Fruit fly (Drosophila melanogaster): ENCODE results near the gene GMF.
A peak's percentile ranks its signal among the peaks of the same experiment; 100 is the strongest.

GMF gene

DNA sequence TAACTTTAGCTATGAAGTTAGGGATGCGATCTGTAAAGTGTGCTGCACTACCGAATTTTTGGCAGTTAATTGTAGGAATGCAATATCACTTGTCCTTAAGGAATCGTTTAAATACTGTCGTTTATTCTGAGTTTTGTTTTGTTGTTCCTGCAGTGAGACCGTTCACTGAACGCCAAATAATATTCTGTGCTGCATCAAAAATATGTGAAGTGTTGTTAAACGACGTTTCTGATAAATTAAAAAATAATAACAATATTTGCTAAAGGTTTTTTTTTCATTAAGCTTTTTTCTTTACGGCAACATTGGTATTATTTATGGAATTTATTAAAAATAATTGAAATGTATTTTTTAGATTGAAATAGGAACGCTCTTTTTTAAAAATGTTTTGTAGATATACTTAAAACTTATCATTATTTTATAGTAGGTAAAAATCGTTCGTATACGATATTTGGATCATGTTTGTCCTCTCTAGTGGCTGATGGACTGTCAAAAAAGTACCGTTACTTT lies at the start of gene GMF:
Gene GMF (minus strand): TSS at position 182 of the 507 bp plus-strand sequence.
- TF ChIP-seq Sin3A (optimal IDR thresholded peaks at IDR 0.05) = no peak
- no peak for TF ChIP-seq Myc (optimal IDR thresholded peaks at IDR 0.05)
- no peak for TF ChIP-seq ttk (optimal IDR thresholded peaks at IDR 0.05)
- TF ChIP-seq psq (optimal IDR thresholded peaks at IDR 0.05) = no peak
- TF ChIP-seq h (optimal IDR thresholded peaks at IDR 0.05) = no peak
- no peak for TF ChIP-seq insv (optimal IDR thresholded peaks at IDR 0.05)

dm6 chr2L:16351805-16352584 lies 49.2 kb upstream of the GMF start:
- TF ChIP-seq psq (optimal IDR thresholded peaks at IDR 0.05) (peak; percentile 87), insv (optimal IDR thresholded peaks at IDR 0.05) (no peak)

dm6 chr2L:16350742-16351568 lies 48.2 kb upstream of the GMF start:
- no peak for TF ChIP-seq insv (optimal IDR thresholded peaks at IDR 0.05)
- TF ChIP-seq psq (optimal IDR thresholded peaks at IDR 0.05) = peak; percentile 99
- no peak for TF ChIP-seq Sin3A (optimal IDR thresholded peaks at IDR 0.05)
- no peak for TF ChIP-seq ttk (optimal IDR thresholded peaks at IDR 0.05)
- no peak for TF ChIP-seq h (optimal IDR thresholded peaks at IDR 0.05)
- no peak for TF ChIP-seq Myc (optimal IDR thresholded peaks at IDR 0.05)

DNA sequence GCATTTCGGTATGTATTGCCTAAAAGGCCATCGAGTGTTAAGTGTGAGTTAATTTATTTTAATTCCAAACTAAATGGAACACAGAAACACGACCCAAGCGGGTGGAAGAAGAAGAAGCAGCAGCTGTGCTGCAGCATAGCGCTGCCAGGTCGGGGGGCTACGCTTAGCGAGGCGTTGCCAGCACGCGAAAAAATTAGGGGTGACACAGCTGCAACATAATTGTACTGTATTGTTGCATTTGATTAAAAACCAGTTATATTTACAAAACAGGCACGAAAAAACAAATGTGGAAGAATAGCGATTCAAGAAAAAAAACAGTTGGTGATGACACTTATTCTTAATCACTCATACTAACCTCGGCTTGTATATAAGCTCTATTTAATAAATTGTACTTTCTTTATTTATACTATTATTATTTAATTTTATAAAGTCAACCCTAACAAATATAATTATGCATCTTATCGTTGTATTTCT lies 47.4 kb upstream of the GMF start:
- TF ChIP-seq psq (optimal IDR thresholded peaks at IDR 0.05) = peak; percentile 25
- TF ChIP-seq ttk (optimal IDR thresholded peaks at IDR 0.05) = no peak

DNA sequence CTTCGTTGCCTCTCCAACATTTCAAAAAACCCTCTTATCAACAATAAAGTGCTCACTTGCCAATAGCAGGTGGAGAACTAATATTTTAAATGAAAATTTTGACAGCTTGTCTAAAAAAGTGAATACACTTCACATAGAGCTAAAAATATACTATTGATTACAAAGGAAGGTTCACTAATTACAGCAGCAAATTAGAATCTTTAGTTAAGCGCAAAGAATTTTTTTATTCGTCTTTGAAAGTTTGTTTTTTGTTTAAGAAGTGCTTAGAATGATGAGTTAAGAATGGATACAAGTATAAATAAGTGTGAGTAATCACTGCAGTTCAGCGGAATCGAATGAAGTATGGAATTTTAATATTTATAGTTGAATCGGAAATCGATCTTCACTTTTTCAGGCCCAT lies 39.5 kb upstream of the GMF start, which contains the start of gene CG44405:
Gene CG44405 (minus strand): TSS at position 101 of the 400 bp plus-strand sequence.
- TF ChIP-seq insv (optimal IDR thresholded peaks at IDR 0.05) = no peak
- no peak for TF ChIP-seq h (optimal IDR thresholded peaks at IDR 0.05)
- no peak for TF ChIP-seq Myc (optimal IDR thresholded peaks at IDR 0.05)
- TF ChIP-seq Sin3A (optimal IDR thresholded peaks at IDR 0.05) = no peak
- TF ChIP-seq ttk (optimal IDR thresholded peaks at IDR 0.05) = no peak
- no peak for TF ChIP-seq psq (optimal IDR thresholded peaks at IDR 0.05)

DNA sequence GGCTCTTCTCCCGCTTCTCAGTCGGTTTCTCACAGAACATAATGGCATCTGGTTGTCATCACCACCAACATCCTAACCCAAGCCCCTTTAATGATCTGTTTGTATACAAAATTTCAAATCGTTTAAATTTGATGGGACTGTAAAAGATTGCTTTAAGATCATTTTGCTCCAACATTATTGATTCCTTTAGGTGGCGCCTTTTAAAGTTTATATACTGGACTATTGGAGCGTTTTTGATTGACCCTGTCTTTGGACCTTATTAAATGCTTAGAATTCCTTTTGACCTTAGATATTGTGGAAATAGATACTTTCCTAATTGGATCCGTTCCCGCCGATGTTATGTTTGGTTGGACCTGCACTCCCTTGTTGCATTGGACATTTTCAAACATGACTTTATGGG lies 37.5 kb upstream of the GMF start, which contains the start of gene CG42266:
Gene CG42266 (minus strand): TSS at position 101 of the 400 bp plus-strand sequence.
- TF ChIP-seq Sin3A (optimal IDR thresholded peaks at IDR 0.05) = no peak
- no peak for TF ChIP-seq psq (optimal IDR thresholded peaks at IDR 0.05)
- TF ChIP-seq ttk (optimal IDR thresholded peaks at IDR 0.05) = no peak
- no peak for TF ChIP-seq insv (optimal IDR thresholded peaks at IDR 0.05)
- no peak for TF ChIP-seq Myc (optimal IDR thresholded peaks at IDR 0.05)
- TF ChIP-seq h (optimal IDR thresholded peaks at IDR 0.05) = no peak

DNA sequence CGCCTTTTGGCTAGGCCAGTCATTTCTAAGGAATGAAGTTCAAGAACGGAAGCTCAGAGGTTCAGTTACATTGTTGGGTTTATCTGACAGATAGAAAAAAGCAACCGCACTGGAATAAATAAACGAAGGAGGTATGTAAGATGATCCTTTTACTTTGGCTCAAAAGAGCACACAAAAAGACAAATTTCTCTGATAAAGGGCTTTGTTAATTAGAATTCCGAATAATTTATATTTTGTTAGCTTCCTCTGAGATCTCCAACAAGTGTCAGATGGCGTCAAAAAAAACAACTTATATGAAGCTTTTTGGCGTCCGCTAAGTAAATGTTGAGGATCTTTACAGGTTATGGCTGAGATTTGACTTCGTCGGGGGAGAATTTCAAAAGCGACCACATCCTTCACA lies 35.0 kb upstream of the GMF start, which contains the start of gene CG31817:
Gene CG31817 (minus strand): TSS at position 101 of the 400 bp plus-strand sequence.
- TF ChIP-seq insv (optimal IDR thresholded peaks at IDR 0.05) = no peak
- TF ChIP-seq h (optimal IDR thresholded peaks at IDR 0.05) = no peak
- no peak for TF ChIP-seq ttk (optimal IDR thresholded peaks at IDR 0.05)
- no peak for TF ChIP-seq psq (optimal IDR thresholded peaks at IDR 0.05)
- TF ChIP-seq Sin3A (optimal IDR thresholded peaks at IDR 0.05) = no peak
- TF ChIP-seq Myc (optimal IDR thresholded peaks at IDR 0.05) = no peak

DNA sequence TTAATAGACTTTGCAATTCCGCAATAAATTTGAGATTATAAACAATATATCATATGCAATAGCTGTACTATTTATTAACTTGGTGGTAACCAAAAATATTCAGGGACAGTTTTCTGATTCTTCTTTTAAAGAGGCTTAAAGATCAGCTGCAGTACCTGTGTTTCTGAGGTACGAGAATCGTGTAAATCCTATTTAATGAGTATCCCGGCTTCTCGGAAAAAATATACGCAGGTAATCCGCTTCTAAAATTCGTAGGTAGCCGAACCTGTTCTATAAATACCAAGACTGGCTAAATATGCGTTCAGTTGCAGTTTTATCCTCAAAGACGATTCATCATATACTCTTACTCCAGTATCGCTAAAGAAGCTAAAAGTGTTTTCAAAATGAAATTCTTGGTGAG lies 26.9 kb upstream of the GMF start, which contains the start of gene CG4440:
Gene CG4440 (plus strand): TSS at position 301 of the 400 bp plus-strand sequence.
- no peak for TF ChIP-seq h (optimal IDR thresholded peaks at IDR 0.05)
- no peak for TF ChIP-seq Myc (optimal IDR thresholded peaks at IDR 0.05)
- no peak for TF ChIP-seq ttk (optimal IDR thresholded peaks at IDR 0.05)
- TF ChIP-seq Sin3A (optimal IDR thresholded peaks at IDR 0.05) = no peak
- TF ChIP-seq psq (optimal IDR thresholded peaks at IDR 0.05) = no peak
- TF ChIP-seq insv (optimal IDR thresholded peaks at IDR 0.05) = no peak

DNA sequence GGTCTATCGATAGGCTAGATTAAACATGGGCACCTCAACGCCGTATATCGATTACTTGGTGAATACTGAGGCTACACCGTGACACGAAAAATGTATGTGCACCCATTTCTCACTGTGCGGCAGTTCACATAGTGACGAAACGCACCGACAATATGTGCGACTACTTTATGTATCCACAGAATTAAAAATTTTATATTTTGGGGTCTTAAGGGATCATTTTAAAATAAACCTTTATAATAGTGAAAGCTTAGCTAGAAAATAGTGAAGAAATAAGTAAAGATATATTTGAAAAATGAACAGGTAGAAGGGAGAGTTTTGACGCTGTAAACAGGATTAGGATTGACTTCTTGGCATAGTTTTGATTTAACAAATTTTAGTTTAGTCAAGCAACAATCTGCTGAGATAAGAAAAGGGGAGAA lies 26.4 kb upstream of the GMF start, which contains the start of gene mRpL4:
Gene mRpL4 (minus strand): TSS at position 31 of the 419 bp plus-strand sequence.
- no peak for TF ChIP-seq insv (optimal IDR thresholded peaks at IDR 0.05)
- no peak for TF ChIP-seq psq (optimal IDR thresholded peaks at IDR 0.05)
- no peak for TF ChIP-seq ttk (optimal IDR thresholded peaks at IDR 0.05)
- no peak for TF ChIP-seq h (optimal IDR thresholded peaks at IDR 0.05)
- no peak for TF ChIP-seq Myc (optimal IDR thresholded peaks at IDR 0.05)
- no peak for TF ChIP-seq Sin3A (optimal IDR thresholded peaks at IDR 0.05)

DNA sequence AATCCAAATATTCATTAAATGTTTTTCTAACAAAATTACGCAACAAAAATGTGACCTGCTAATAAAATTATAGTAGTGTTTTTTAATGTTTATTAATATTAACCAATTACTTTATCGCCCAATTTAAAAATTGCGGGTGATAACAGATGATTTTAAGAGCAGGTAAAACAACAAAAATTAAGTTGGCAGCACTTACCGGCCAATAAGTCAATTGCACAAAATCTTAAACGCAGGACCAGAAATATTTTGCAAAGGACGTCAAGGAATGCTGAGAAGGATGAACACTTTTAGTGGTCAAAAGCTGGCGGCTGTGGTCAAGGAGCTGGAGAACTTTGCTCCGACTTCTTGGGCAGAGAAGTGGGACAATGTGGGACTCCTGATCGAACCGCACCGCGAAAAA lies 24.1 kb upstream of the GMF start, which contains the start of gene CG4278:
Gene CG4278 (plus strand): TSS at position 178 of the 400 bp plus-strand sequence.
- TF ChIP-seq Sin3A (optimal IDR thresholded peaks at IDR 0.05) (no peak), ttk (optimal IDR thresholded peaks at IDR 0.05) (no peak), h (optimal IDR thresholded peaks at IDR 0.05) (no peak), psq (optimal IDR thresholded peaks at IDR 0.05) (no peak), Myc (optimal IDR thresholded peaks at IDR 0.05) (no peak), insv (optimal IDR thresholded peaks at IDR 0.05) (no peak)

DNA sequence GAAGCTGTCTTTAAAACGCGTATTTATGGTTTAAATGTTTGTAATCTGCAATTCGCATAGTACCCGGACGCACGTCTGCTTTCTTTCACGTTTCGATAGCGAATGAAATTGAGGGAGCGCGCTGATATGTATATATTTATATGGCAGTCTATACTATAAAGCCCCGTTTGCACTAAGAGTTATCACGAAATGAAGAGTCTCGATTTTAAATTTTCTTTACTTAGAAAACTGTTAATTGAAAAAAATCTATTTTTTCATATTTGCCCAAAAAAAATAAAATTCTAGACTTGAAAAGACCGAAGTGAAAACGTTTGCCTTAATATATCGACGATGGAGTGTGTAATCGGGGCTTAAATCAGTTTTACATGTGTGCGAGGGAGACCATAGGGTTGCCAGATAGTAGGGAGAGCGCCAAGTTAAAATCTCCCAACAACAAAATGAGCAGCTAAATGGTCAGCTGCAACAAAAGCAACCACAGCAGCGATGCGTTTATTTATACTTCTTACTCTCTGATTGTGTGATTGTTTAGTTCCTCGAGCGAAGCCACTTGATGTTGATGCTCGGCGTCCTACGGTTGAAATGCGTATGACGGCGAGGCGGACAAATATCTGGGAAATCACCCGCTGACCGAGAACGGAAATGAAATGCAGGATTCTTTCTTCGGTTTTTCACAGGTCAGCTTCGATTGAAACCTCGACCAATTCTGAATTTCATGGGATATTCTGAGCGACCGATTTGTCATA lies 22.9 kb upstream of the GMF start, which contains the start of gene cact:
Gene cact (minus strand): TSS at position 693 of the 743 bp plus-strand sequence.
- TF ChIP-seq Sin3A (optimal IDR thresholded peaks at IDR 0.05) = no peak
- no peak for TF ChIP-seq ttk (optimal IDR thresholded peaks at IDR 0.05)
- no peak for TF ChIP-seq h (optimal IDR thresholded peaks at IDR 0.05)
- no peak for TF ChIP-seq insv (optimal IDR thresholded peaks at IDR 0.05)
- TF ChIP-seq Myc (optimal IDR thresholded peaks at IDR 0.05) = no peak
- TF ChIP-seq psq (optimal IDR thresholded peaks at IDR 0.05) = no peak
